Worm (Caenorhabditis elegans) whole organism, L1 larva: ENCODE measurements around the gene ZK622.5.

Experiments
- C16A3.4 ChIP-seq: fragments of 150-350 bp; optimal IDR thresholded peaks from 2 replicates; lab custom pipeline; 2014; ENCODE audit warnings: missing biosample characterization, missing genetic modification characterization
- Y116A8C.19 ChIP-seq: sonication (generic microtip); optimal IDR thresholded peaks from 2 replicates; lab custom pipeline; 2016; ENCODE audit warnings: missing compliant biosample characterization, missing genetic modification characterization, borderline replicate concordance
- ama-1 ChIP-seq: fragments of 150-350 bp; optimal IDR thresholded peaks from 2 replicates; lab custom pipeline; 2014
- blmp-1 ChIP-seq: fragments of 150-350 bp; optimal IDR thresholded peaks from 2 replicates; lab custom pipeline; 2014; ENCODE audit warnings: missing biosample characterization, missing genetic modification characterization
- ceh-63 ChIP-seq: fragments of 200-800 bp; sonication (Bioruptor generic); optimal IDR thresholded peaks from 2 replicates; lab custom pipeline; 2018; ENCODE audit warnings: mild to moderate bottlenecking, missing genetic modification characterization, missing compliant biosample characterization
- ceh-90 ChIP-seq: sonication (generic microtip); optimal IDR thresholded peaks from 2 replicates; lab custom pipeline; 2016; ENCODE audit warnings: missing genetic modification characterization, missing compliant biosample characterization
- dpl-1 ChIP-seq, 3 experiments: fragments of 150-350 bp in 2 of 3; sonication (generic microtip) in 1 of 3; optimal IDR thresholded peaks; 2 replicates each; lab custom pipeline; 2014 to 2017; ENCODE audit warnings: missing biosample characterization in 3 of 3, missing genetic modification characterization in 3 of 3, missing genetic modification reagents in 3 of 3
- efl-1 ChIP-seq, 4 experiments: fragments of 150-350 bp; optimal IDR thresholded peaks in 3 of 4; peaks in 1 of 4; 1 replicate in 1 of 4; 2 replicates in 3 of 4; lab custom pipeline; 2014; ENCODE audit warnings: missing biosample characterization in 2 of 4, missing genetic modification characterization in 2 of 4, missing genetic modification reagents in 2 of 4
- efl-3 ChIP-seq: fragments of 200-800 bp; sonication (Bioruptor generic); optimal IDR thresholded peaks from 2 replicates; lab custom pipeline; 2018; ENCODE audit warnings: mild to moderate bottlenecking, missing genetic modification characterization, missing compliant biosample characterization
- egl-13 ChIP-seq: sonication (generic microtip); optimal IDR thresholded peaks from 2 replicates; lab custom pipeline; 2016; ENCODE audit warnings: missing genotype, missing genetic modification reagents, missing genetic modification characterization, missing compliant biosample characterization
- elt-2 ChIP-seq: sonication (generic microtip); optimal IDR thresholded peaks from 2 replicates; lab custom pipeline; 2016; ENCODE audit warnings: missing genetic modification characterization, mild to moderate bottlenecking, inconsistent platforms, missing compliant biosample characterization, missing genetic modification reagents
- elt-3 ChIP-seq, 6 experiments: fragments of 150-350 bp in 1 of 6; sonication (generic microtip); optimal IDR thresholded peaks; 2 replicates each; lab custom pipeline; 2017 to 2018; ENCODE audit warnings: missing biosample characterization in 6 of 6, missing genetic modification characterization in 6 of 6, inconsistent platforms in 1 of 6
- fkh-8 ChIP-seq: sonication (generic microtip); optimal IDR thresholded peaks from 2 replicates; lab custom pipeline; 2016; ENCODE audit warnings: mild to moderate bottlenecking, missing genetic modification characterization, missing compliant biosample characterization
- grh-1 ChIP-seq: fragments of 200-800 bp; sonication (Bioruptor generic); IDR thresholded peaks from 2 replicates; pipeline ENCODE4 v1.3.6; 2022; ENCODE audit warnings: missing genetic modification reagents, missing genetic modification characterization, missing compliant biosample characterization
- isw-1 ChIP-seq: fragments of 200-800 bp; sonication (Bioruptor generic); IDR thresholded peaks from 2 replicates; pipeline ENCODE4 v1.3.6; 2022; ENCODE audit warnings: missing genetic modification characterization, missing compliant biosample characterization
- jun-1 ChIP-seq: fragments of 150-350 bp; optimal IDR thresholded peaks from 2 replicates; lab custom pipeline; 2014; ENCODE audit warnings: missing biosample characterization, missing genetic modification reagents, missing genetic modification characterization
- lin-13 ChIP-seq: fragments of 150-350 bp; optimal IDR thresholded peaks from 2 replicates; lab custom pipeline; 2014; ENCODE audit warnings: missing biosample characterization, missing genetic modification reagents, missing genetic modification characterization
- lin-14 ChIP-seq: fragments of 200-800 bp; sonication (Bioruptor generic); optimal IDR thresholded peaks from 2 replicates; lab custom pipeline; 2018; ENCODE audit warnings: mild to moderate bottlenecking, missing genetic modification characterization, moderate library complexity, missing compliant biosample characterization
- lin-35 ChIP-seq, 2 experiments: fragments of 150-350 bp; optimal IDR thresholded peaks; 2 replicates each; lab custom pipeline; 2014; ENCODE audit warnings: missing biosample characterization in 2 of 2, missing genetic modification characterization in 2 of 2, missing genetic modification reagents in 2 of 2
- lir-3 ChIP-seq: sonication (generic microtip); optimal IDR thresholded peaks from 2 replicates; lab custom pipeline; 2016; ENCODE audit warnings: mild to moderate bottlenecking, missing genetic modification characterization, moderate library complexity, missing compliant biosample characterization; ENCODE audit not compliant: poor library complexity
- lsy-2 ChIP-seq, 2 experiments: fragments of 150-350 bp; optimal IDR thresholded peaks; 2 replicates each; lab custom pipeline; 2014; ENCODE audit warnings: missing biosample characterization in 2 of 2, missing genetic modification characterization in 2 of 2
- mdl-1 ChIP-seq, 2 experiments: fragments of 150-350 bp; optimal IDR thresholded peaks; 2 replicates each; lab custom pipeline; 2014 to 2017; ENCODE audit warnings: missing biosample characterization in 2 of 2, missing genetic modification characterization in 2 of 2, inconsistent platforms in 1 of 2
- mep-1 ChIP-seq: fragments of 150-350 bp; optimal IDR thresholded peaks from 2 replicates; lab custom pipeline; 2014; ENCODE audit warnings: missing biosample characterization, missing genetic modification characterization
- nhr-11 ChIP-seq: fragments of 150-350 bp; optimal IDR thresholded peaks from 2 replicates; lab custom pipeline; 2014; ENCODE audit warnings: missing biosample characterization, missing genetic modification characterization
- nhr-19 ChIP-seq: fragments of 200-800 bp; sonication (Bioruptor generic); conservative IDR thresholded peaks from 2 replicates; pipeline ENCODE4 v1.3.6; 2022; ENCODE audit warnings: missing genetic modification characterization, missing compliant biosample characterization
- nhr-20 ChIP-seq: sonication (generic microtip); optimal IDR thresholded peaks from 2 replicates; lab custom pipeline; 2016; ENCODE audit warnings: mild to moderate bottlenecking, missing genetic modification characterization, missing compliant biosample characterization
- nhr-237 ChIP-seq: fragments of 150-350 bp; optimal IDR thresholded peaks from 2 replicates; lab custom pipeline; 2014; ENCODE audit warnings: missing biosample characterization, missing genetic modification characterization
- nhr-28 ChIP-seq: fragments of 150-350 bp; optimal IDR thresholded peaks from 2 replicates; lab custom pipeline; 2014; ENCODE audit warnings: missing biosample characterization, missing genetic modification characterization
- nhr-47 ChIP-seq: sonication (generic microtip); optimal IDR thresholded peaks from 2 replicates; lab custom pipeline; 2016; ENCODE audit warnings: mild to moderate bottlenecking, missing genetic modification characterization, moderate library complexity, missing compliant biosample characterization
- nhr-71 ChIP-seq: sonication (generic microtip); optimal IDR thresholded peaks from 2 replicates; lab custom pipeline; 2016; ENCODE audit warnings: mild to moderate bottlenecking, missing genetic modification characterization, moderate library complexity, missing compliant biosample characterization
- nhr-76 ChIP-seq: sonication (generic microtip); optimal IDR thresholded peaks from 2 replicates; lab custom pipeline; 2017; ENCODE audit warnings: missing biosample characterization, missing genetic modification characterization
- nhr-84 ChIP-seq: sonication (generic microtip); optimal IDR thresholded peaks from 2 replicates; lab custom pipeline; 2017; ENCODE audit warnings: missing biosample characterization, missing genetic modification characterization
- nhr-85 ChIP-seq: sonication (generic microtip); peaks from one replicate; lab custom pipeline; 2016; ENCODE audit warnings: missing genetic modification characterization, inconsistent platforms, missing compliant biosample characterization
- nhr-90 ChIP-seq: sonication (generic microtip); optimal IDR thresholded peaks from 2 replicates; lab custom pipeline; 2016; ENCODE audit warnings: mild to moderate bottlenecking, missing genetic modification characterization, missing compliant biosample characterization; ENCODE audit not compliant: poor library complexity
- skn-1 ChIP-seq: fragments of 150-350 bp; optimal IDR thresholded peaks from 2 replicates; lab custom pipeline; 2014; ENCODE audit warnings: missing biosample characterization, missing genetic modification characterization
- snu-23 ChIP-seq: sonication (generic microtip); optimal IDR thresholded peaks from 2 replicates; lab custom pipeline; 2016; ENCODE audit warnings: missing genetic modification characterization, missing compliant biosample characterization
- sox-4 ChIP-seq: sonication (generic microtip); optimal IDR thresholded peaks from 2 replicates; lab custom pipeline; 2016; ENCODE audit warnings: missing genetic modification characterization, missing compliant biosample characterization
- sptf-1 ChIP-seq: fragments of 150-350 bp; optimal IDR thresholded peaks from 2 replicates; lab custom pipeline; 2014; ENCODE audit warnings: missing biosample characterization, missing genetic modification characterization
- sup-37 ChIP-seq: fragments of 200-800 bp; sonication (Bioruptor generic); optimal IDR thresholded peaks from 2 replicates; lab custom pipeline; 2018; ENCODE audit warnings: mild to moderate bottlenecking, missing genetic modification characterization, missing compliant biosample characterization
- unc-86 ChIP-seq: sonication (generic microtip); optimal IDR thresholded peaks from 2 replicates; lab custom pipeline; 2016; ENCODE audit warnings: missing genetic modification characterization, missing compliant biosample characterization
- vab-15 ChIP-seq: sonication (generic microtip); optimal IDR thresholded peaks from 2 replicates; lab custom pipeline; 2017; ENCODE audit warnings: missing genotype, mild to moderate bottlenecking, missing genetic modification characterization, missing compliant biosample characterization
- zag-1 ChIP-seq: fragments of 150-350 bp; optimal IDR thresholded peaks from 2 replicates; lab custom pipeline; 2014; ENCODE audit warnings: missing biosample characterization, missing genetic modification characterization

The ZK622.5 gene

DNA sequence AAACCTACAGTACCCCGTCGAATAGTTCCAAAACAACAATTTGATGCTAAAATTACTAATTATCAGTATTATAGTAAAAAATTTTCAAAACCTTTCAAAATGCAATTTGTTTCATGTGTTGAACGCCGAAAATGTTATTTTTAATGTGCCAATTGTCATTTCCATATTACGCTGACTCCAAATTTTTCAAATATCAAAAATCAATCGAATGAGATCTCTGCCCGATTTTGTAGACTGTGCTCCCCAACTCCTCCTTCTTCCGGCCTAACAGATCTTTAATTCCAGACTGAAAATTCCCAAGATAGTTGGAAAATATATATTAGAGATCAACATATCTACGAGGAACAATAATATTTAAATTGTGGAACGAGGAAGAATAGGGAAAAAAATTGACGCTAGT lies 11.5 kb upstream of the ZK622.5 start:
- TF ChIP-seq efl-3 (GFP tag; lab: Kevin White, UChicago), result no peak
- no peak for TF ChIP-seq sptf-1 (tag; lab: Kevin White, UChicago)
- no peak for TF ChIP-seq elt-3 (tag; optimal IDR thresholded peaks at IDR 0.05; lab: Kevin White, UChicago)
- peak; percentile 28 for TF ChIP-seq ama-1 (lab: Kevin White, UChicago)
- no peak for TF ChIP-seq lir-3
- no peak for TF ChIP-seq nhr-28 (tag; lab: Kevin White, UChicago)
- no peak for TF ChIP-seq nhr-237 (tag; lab: Kevin White, UChicago)
- no peak for TF ChIP-seq unc-86 (tag; lab: Kevin White, UChicago)
- peak; percentile 22 for TF ChIP-seq elt-2

- TF ChIP-seq lin-13 (GFP tag; lab: Kevin White, UChicago), result no peak
- no peak for TF ChIP-seq nhr-90 (tag; lab: Kevin White, UChicago)
- no peak for TF ChIP-seq vab-15 (tag; lab: Kevin White, UChicago)
- no peak for TF ChIP-seq snu-23
- no peak for TF ChIP-seq zag-1 (tag; lab: Kevin White, UChicago)
- peak; percentile 10 for TF ChIP-seq lin-14 (GFP tag; lab: Kevin White, UChicago)
- TF ChIP-seq skn-1 (tag; lab: Kevin White, UChicago), result no peak
- TF ChIP-seq efl-1 (optimal IDR thresholded peaks at IDR 0.05; lab: Kevin White, UChicago), result no peak
- peak in 1 of 2 experiments; percentile 89 for TF ChIP-seq efl-1 (GFP tag; optimal IDR thresholded peaks at IDR 0.05 in 1 of 2; lab: Kevin White, UChicago)
- TF ChIP-seq jun-1 (tag; lab: Kevin White, UChicago), result peak; percentile 1
- TF ChIP-seq nhr-47 (tag; lab: Kevin White, UChicago), result no peak
- TF ChIP-seq nhr-76 (tag; lab: Kevin White, UChicago), result no peak
- peak; percentile 56 for TF ChIP-seq elt-2
- no peak for TF ChIP-seq egl-13 (tag; lab: Kevin White, UChicago)
- TF ChIP-seq grh-1 (GFP tag; lab: Robert Waterston, UW), result peak; percentile 24; the same call in 1 of the 2 replicates
- TF ChIP-seq nhr-71 (tag; lab: Kevin White, UChicago), result peak; percentile 17
- TF ChIP-seq lsy-2 (tag; optimal IDR thresholded peaks at IDR 0.05; lab: Kevin White, UChicago), result no peak
- no peak for TF ChIP-seq Y116A8C.19 (tag; lab: Kevin White, UChicago)
- TF ChIP-seq sox-4 (tag; lab: Kevin White, UChicago), result no peak
- TF ChIP-seq fkh-8 (tag; lab: Kevin White, UChicago), result no peak
- no peak for TF ChIP-seq sup-37 (GFP tag; lab: Kevin White, UChicago)
- TF ChIP-seq elt-3 (tag; optimal IDR thresholded peaks at IDR 0.05; lab: Kevin White, UChicago), result peak in 1 of 6 experiments; percentile 15
- TF ChIP-seq isw-1 (GFP tag; lab: Robert Waterston, UW), result no peak
- TF ChIP-seq nhr-85 (tag; lab: Kevin White, UChicago), result peak; percentile 64
- TF ChIP-seq mep-1 (tag; lab: Kevin White, UChicago), result no peak
- peak; percentile 7 for TF ChIP-seq nhr-20 (tag; lab: Kevin White, UChicago)
- peak in 1 of 2 experiments; percentile 29 for TF ChIP-seq lin-35 (GFP tag; optimal IDR thresholded peaks at IDR 0.05; lab: Kevin White, UChicago)
- TF ChIP-seq, all 84 proteins: peak for 10
These were observed 8.1 kb upstream of the ZK622.5 start for ce11 chrII:5281137-5281536.

DNA sequence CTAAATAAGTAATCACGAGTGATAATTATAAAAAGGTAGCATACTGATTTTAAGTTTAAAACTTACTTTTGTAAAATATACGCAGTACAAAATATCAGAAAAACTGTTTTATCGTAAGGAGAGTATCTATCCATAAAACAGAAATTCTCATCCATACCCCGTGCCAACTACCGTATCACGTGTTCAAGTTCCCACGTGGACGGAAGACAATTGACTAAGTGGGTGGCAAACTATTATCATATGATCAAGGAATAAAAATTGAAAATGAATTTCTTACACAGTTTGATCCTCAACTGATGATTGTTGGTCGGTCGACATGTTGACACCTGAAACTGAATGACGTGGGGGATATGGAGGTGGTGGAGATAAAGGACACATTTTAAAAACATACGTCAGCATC lies 7.0 kb upstream of the ZK622.5 start, which contains the start of gene pmt-1:
Gene pmt-1 (minus strand): TSS at position 332 of the 400 bp plus-strand sequence.
- TF ChIP-seq grh-1 (GFP tag; lab: Robert Waterston, UW), result 0 out of 2 replicates have a peak, but pooled peaks have one; percentile 24
- TF ChIP-seq nhr-71 (tag; lab: Kevin White, UChicago), result peak; percentile 66
- TF ChIP-seq ceh-90, result no peak
- TF ChIP-seq nhr-20 (tag; lab: Kevin White, UChicago), result peak; percentile 59
- TF ChIP-seq mdl-1 (tag; optimal IDR thresholded peaks at IDR 0.05; lab: Kevin White, UChicago), result peak in 1 of 2 experiments; percentile 79
- TF ChIP-seq C16A3.4 (tag; lab: Kevin White, UChicago), result peak; percentile 8
- TF ChIP-seq lin-14 (GFP tag; lab: Kevin White, UChicago), result peak; percentile 44
- no peak for TF ChIP-seq nhr-84 (tag; lab: Kevin White, UChicago)
- TF ChIP-seq dpl-1 (GFP tag; optimal IDR thresholded peaks at IDR 0.05; lab: Kevin White, UChicago), result peak in 1 of 3 experiments; percentile 4
- TF ChIP-seq snu-23, result peak; percentile 31
- peak; percentile 36 for TF ChIP-seq nhr-19 (GFP tag; lab: Robert Waterston, UW)
- TF ChIP-seq lin-35 (GFP tag; optimal IDR thresholded peaks at IDR 0.05; lab: Kevin White, UChicago), result peak in 1 of 2 experiments; percentile 69
- peak; percentile 63 for TF ChIP-seq elt-2
- TF ChIP-seq nhr-85 (tag; lab: Kevin White, UChicago), result peak; percentile 81
- TF ChIP-seq ceh-63, result no peak
- peak; percentile 31 for TF ChIP-seq mep-1 (tag; lab: Kevin White, UChicago)
- TF ChIP-seq blmp-1, result peak; percentile 73
- peak in 2 of 6 experiments; percentile 43 to 80 for TF ChIP-seq elt-3 (tag; optimal IDR thresholded peaks at IDR 0.05; lab: Kevin White, UChicago)
- TF ChIP-seq nhr-76 (tag; lab: Kevin White, UChicago), result no peak
- TF ChIP-seq skn-1 (tag; lab: Kevin White, UChicago), result no peak
- peak; percentile 38 for TF ChIP-seq nhr-90 (tag; lab: Kevin White, UChicago)
- TF ChIP-seq efl-1 (optimal IDR thresholded peaks at IDR 0.05; lab: Kevin White, UChicago), result no peak
- TF ChIP-seq efl-1 (GFP tag; optimal IDR thresholded peaks at IDR 0.05 in 1 of 2; lab: Kevin White, UChicago), result peak in 1 of 2 experiments; percentile 88
- TF ChIP-seq nhr-11 (tag; lab: Kevin White, UChicago), result no peak
